Fruit fly (Drosophila melanogaster) whole organism: ENCODE data around the gene P5cr-2.

Source experiments
- CG8478 ChIP-seq: fragments of >200 bp; optimal IDR thresholded peaks from 2 replicates; lab custom pipeline; 2018; ENCODE audit warnings: inconsistent platforms
- Dll ChIP-seq: fragments of >200 bp; optimal IDR thresholded peaks from 2 replicates; lab custom pipeline; 2017
- EcR ChIP-seq, 2 experiments: fragments of >200 bp; optimal IDR thresholded peaks; 2 replicates each; lab custom pipeline; 2017; ENCODE audit warnings: missing biosample characterization in 2 of 2, missing genetic modification characterization in 2 of 2, missing genetic modification reagents in 2 of 2
- pan ChIP-seq: fragments of >200 bp; optimal IDR thresholded peaks from 2 replicates; lab custom pipeline; 2017
- psq ChIP-seq: fragments of >200 bp; optimal IDR thresholded peaks from 2 replicates; lab custom pipeline; 2017
- usp ChIP-seq: fragments of >200 bp; optimal IDR thresholded peaks from 2 replicates; lab custom pipeline; 2017; ENCODE audit warnings: missing biosample characterization, missing genetic modification characterization, mixed read lengths

The P5cr-2 gene

dm6 chr3R:17583658-17584460 is 49.2 kb downstream of the P5cr-2 start:
- no peak for TF ChIP-seq EcR (GFP tag; optimal IDR thresholded peaks at IDR 0.05; lab: Kevin White, UChicago)
- no peak for TF ChIP-seq psq
- TF ChIP-seq Dll (lab: Kevin White, UChicago): no peak
- TF ChIP-seq CG8478 (lab: Kevin White, UChicago): no peak
- TF ChIP-seq usp (GFP tag; lab: Kevin White, UChicago): no peak
- TF ChIP-seq pan: no peak
